Fruit fly (Drosophila melanogaster): ENCODE measurements around the gene CG5665.
A peak's percentile ranks its signal among the peaks of the same experiment; 100 is the strongest.

Gene CG5665

dm6 chr3L:20387843-20388163 is 29.5 kb downstream of the CG5665 start (continued):
- TF ChIP-seq CG8119 (GFP tag; IDR thresholded peaks at IDR 0.05), result 0 out of 3 replicates have a peak, but pooled peaks have one; percentile 16
- no peak for TF ChIP-seq CG11762 (GFP tag; optimal IDR thresholded peaks at IDR 0.05; ENCODE audit: insufficient read depth)
- no peak for TF ChIP-seq CG10631 (GFP tag; optimal IDR thresholded peaks at IDR 0.05)
- TF ChIP-seq ss (GFP tag; optimal IDR thresholded peaks at IDR 0.05), result peak in 1 of 2 experiments; percentile 68
- TF ChIP-seq CG3032 (tag; optimal IDR thresholded peaks at IDR 0.05), result no peak
- TF ChIP-seq topi (GFP tag; optimal IDR thresholded peaks at IDR 0.05), result no peak
- TF ChIP-seq CG15336 (GFP tag; IDR thresholded peaks at IDR 0.05), result no peak
- no peak for TF ChIP-seq dac (GFP tag; optimal IDR thresholded peaks at IDR 0.05)
- no peak for TF ChIP-seq CG6163 (GFP tag; IDR thresholded peaks at IDR 0.05)
- no peak for TF ChIP-seq Sox14 (GFP tag; optimal IDR thresholded peaks at IDR 0.05)
- no peak for TF ChIP-seq eg (GFP tag; IDR thresholded peaks at IDR 0.05)
- TF ChIP-seq CG7368 (GFP tag; optimal IDR thresholded peaks at IDR 0.05), result no peak
- no peak for TF ChIP-seq Gug (GFP tag; IDR thresholded peaks at IDR 0.05)
- TF ChIP-seq CG8319 (GFP tag; optimal IDR thresholded peaks at IDR 0.05), result no peak
- TF ChIP-seq CG34406 (GFP tag; optimal IDR thresholded peaks at IDR 0.05), result no peak
- peak; percentile 62 for TF ChIP-seq CG6808 (GFP tag; optimal IDR thresholded peaks at IDR 0.05)
- TF ChIP-seq CG1621 (tag; optimal IDR thresholded peaks at IDR 0.05), result peak; percentile 3

dm6 chr3L:20388983-20389382 is 30.7 kb downstream of the CG5665 start:
- TF ChIP-seq Eip78C (GFP tag), result peak; percentile 41
- no peak for TF ChIP-seq CG11762 (GFP tag; optimal IDR thresholded peaks at IDR 0.05; ENCODE audit: insufficient read depth)
- no peak for TF ChIP-seq Met (GFP tag; optimal IDR thresholded peaks at IDR 0.05)
- TF ChIP-seq esn (GFP tag; optimal IDR thresholded peaks at IDR 0.05), result peak; percentile 26
- TF ChIP-seq CG9139 (GFP tag; optimal IDR thresholded peaks at IDR 0.05), result no peak
- TF ChIP-seq vri (GFP tag; optimal IDR thresholded peaks at IDR 0.05), result peak; percentile 63
- TF ChIP-seq svp (GFP tag), result peak; percentile 91
- TF ChIP-seq CG15336 (GFP tag; IDR thresholded peaks at IDR 0.05), result no peak
- TF ChIP-seq acj6 (GFP tag; optimal IDR thresholded peaks at IDR 0.05), result no peak
- no peak for TF ChIP-seq CG8632 (GFP tag; optimal IDR thresholded peaks at IDR 0.05)
- TF ChIP-seq ss (GFP tag; optimal IDR thresholded peaks at IDR 0.05), result no peak
- peak; percentile 24 for TF ChIP-seq Hr39 (GFP tag; optimal IDR thresholded peaks at IDR 0.05)
- TF ChIP-seq Sox14 (GFP tag; optimal IDR thresholded peaks at IDR 0.05), result peak; percentile 16
- TF ChIP-seq CG31627 (GFP tag; optimal IDR thresholded peaks at IDR 0.05), result peak; percentile 25
- no peak for TF ChIP-seq CG10669 (GFP tag; optimal IDR thresholded peaks at IDR 0.05)
- TF ChIP-seq lz (GFP tag; optimal IDR thresholded peaks at IDR 0.05), result no peak
- TF ChIP-seq dsx (GFP tag; optimal IDR thresholded peaks at IDR 0.05; ENCODE audit: poor library complexity, severe bottlenecking), result no peak
- TF ChIP-seq spab (GFP tag; optimal IDR thresholded peaks at IDR 0.05), result no peak
- TF ChIP-seq CG10631 (GFP tag; optimal IDR thresholded peaks at IDR 0.05), result no peak
- peak; percentile 3 for TF ChIP-seq CG8319 (GFP tag; optimal IDR thresholded peaks at IDR 0.05)
- TF ChIP-seq fkh (GFP tag; optimal IDR thresholded peaks at IDR 0.05), result peak; percentile 51

- TF ChIP-seq achi (GFP tag; optimal IDR thresholded peaks at IDR 0.05) (no peak), Eip93F (GFP tag; optimal IDR thresholded peaks at IDR 0.05) (no peak), Met (GFP tag; optimal IDR thresholded peaks at IDR 0.05) (no peak), esn (GFP tag; optimal IDR thresholded peaks at IDR 0.05) (peak; percentile 24), dsx (GFP tag; optimal IDR thresholded peaks at IDR 0.05; ENCODE audit: poor library complexity, severe bottlenecking) (no peak), CG4318 (GFP tag; optimal IDR thresholded peaks at IDR 0.05) (no peak), Sox15 (GFP tag; optimal IDR thresholded peaks at IDR 0.05) (no peak), CG10669 (GFP tag; optimal IDR thresholded peaks at IDR 0.05) (no peak), fd85E (GFP tag; optimal IDR thresholded peaks at IDR 0.05) (no peak), Hr38 (GFP tag; optimal IDR thresholded peaks at IDR 0.05) (no peak), Eip75B (GFP tag; optimal IDR thresholded peaks at IDR 0.05) (no peak), CG6808 (GFP tag; optimal IDR thresholded peaks at IDR 0.05) (no peak), acj6 (GFP tag; optimal IDR thresholded peaks at IDR 0.05) (no peak), CG32006 (GFP tag; optimal IDR thresholded peaks at IDR 0.05) (no peak), Ets96B (tag; optimal IDR thresholded peaks at IDR 0.05) (no peak), fkh (GFP tag; optimal IDR thresholded peaks at IDR 0.05) (peak; percentile 73), CG1621 (tag; optimal IDR thresholded peaks at IDR 0.05) (no peak), CG8632 (GFP tag; optimal IDR thresholded peaks at IDR 0.05) (no peak), CG6792 (GFP tag; optimal IDR thresholded peaks at IDR 0.05) (no peak), Blimp-1 (GFP tag; optimal IDR thresholded peaks at IDR 0.05) (no peak), CG8119 (GFP tag; IDR thresholded peaks at IDR 0.05) (no peak), Sox14 (GFP tag; optimal IDR thresholded peaks at IDR 0.05) (peak; percentile 32), Sox102F (GFP tag; optimal IDR thresholded peaks at IDR 0.05) (no peak), CG11294 (GFP tag; IDR thresholded peaks at IDR 0.05) (no peak), CG7368 (GFP tag; optimal IDR thresholded peaks at IDR 0.05) (no peak), Hr39 (GFP tag; optimal IDR thresholded peaks at IDR 0.05) (no peak), CG6163 (GFP tag; IDR thresholded peaks at IDR 0.05) (no peak), dac (GFP tag; optimal IDR thresholded peaks at IDR 0.05) (no peak), Gug (GFP tag; IDR thresholded peaks at IDR 0.05) (no peak), Smox (GFP tag; optimal IDR thresholded peaks at IDR 0.05) (no peak), topi (GFP tag; optimal IDR thresholded peaks at IDR 0.05) (peak; percentile 1)
Measured at dm6 chr3L:20393357-20393756, 35.0 kb downstream of the CG5665 start, which contains the start of gene CG33969. Gene CG33969, minus strand, starts transcription at chr3L:20393553.

Data from whole organism, prepupa.